Fruit fly (Drosophila melanogaster): Measurements from ENCODE around the gene Idgf1.

Idgf1 gene

dm6 chr2L:16435637-16436036 is 9.4 kb upstream of the Idgf1 start (continued):
- TF ChIP-seq svp (GFP tag) (peak; percentile 47), CG3032 (tag; optimal IDR thresholded peaks at IDR 0.05) (peak; percentile 26), CG16779 (tag; optimal IDR thresholded peaks at IDR 0.05) (no peak), Hr4 (GFP tag; optimal IDR thresholded peaks at IDR 0.05) (peak; percentile 30), dsx (GFP tag; optimal IDR thresholded peaks at IDR 0.05; ENCODE audit: poor library complexity, severe bottlenecking) (no peak), CG11294 (GFP tag; IDR thresholded peaks at IDR 0.05) (no peak), CG3919 (GFP tag; optimal IDR thresholded peaks at IDR 0.05) (peak; percentile 34), Ets96B (tag; optimal IDR thresholded peaks at IDR 0.05) (peak; percentile 8), Sox102F (GFP tag; optimal IDR thresholded peaks at IDR 0.05) (no peak), CG6792 (GFP tag; optimal IDR thresholded peaks at IDR 0.05) (no peak), CG8319 (GFP tag; optimal IDR thresholded peaks at IDR 0.05) (no peak), Eip93F (GFP tag; optimal IDR thresholded peaks at IDR 0.05) (no peak), Hr39 (GFP tag; optimal IDR thresholded peaks at IDR 0.05) (no peak)

dm6 chr2L:16437945-16438344 is 7.1 kb upstream of the Idgf1 start:
- TF ChIP-seq topi (GFP tag; optimal IDR thresholded peaks at IDR 0.05), result peak; percentile 35
- no peak for TF ChIP-seq CG9139 (GFP tag; optimal IDR thresholded peaks at IDR 0.05)
- TF ChIP-seq CG15336 (GFP tag; IDR thresholded peaks at IDR 0.05), result peak; percentile 70
- TF ChIP-seq Sox102F (GFP tag; optimal IDR thresholded peaks at IDR 0.05), result peak; percentile 38
- peak; percentile 65 for TF ChIP-seq CG3032 (tag; optimal IDR thresholded peaks at IDR 0.05)
- peak; percentile 70 for TF ChIP-seq OdsH (GFP tag; optimal IDR thresholded peaks at IDR 0.05)
- TF ChIP-seq CG10669 (GFP tag; optimal IDR thresholded peaks at IDR 0.05), result peak; percentile 61
- 0 out of 3 replicates have a peak, but pooled peaks have one; percentile 20 for TF ChIP-seq eg (GFP tag; IDR thresholded peaks at IDR 0.05)
- TF ChIP-seq Sox15 (GFP tag; optimal IDR thresholded peaks at IDR 0.05), result peak; percentile 53
- TF ChIP-seq Smox (GFP tag; optimal IDR thresholded peaks at IDR 0.05), result peak; percentile 71
- TF ChIP-seq fd85E (GFP tag; optimal IDR thresholded peaks at IDR 0.05), result no peak
- peak; percentile 48 for TF ChIP-seq CG11762 (GFP tag; optimal IDR thresholded peaks at IDR 0.05; ENCODE audit: insufficient read depth)
- TF ChIP-seq CG6808 (GFP tag; optimal IDR thresholded peaks at IDR 0.05), result peak; percentile 59
- TF ChIP-seq Blimp-1 (GFP tag; optimal IDR thresholded peaks at IDR 0.05), result no peak
- TF ChIP-seq CG11902 (GFP tag; optimal IDR thresholded peaks at IDR 0.05), result peak; percentile 11
- peak; percentile 17 for TF ChIP-seq CG8319 (GFP tag; optimal IDR thresholded peaks at IDR 0.05)
- peak; percentile 65 for TF ChIP-seq net (GFP tag; optimal IDR thresholded peaks at IDR 0.05)
- TF ChIP-seq Hr38 (GFP tag; optimal IDR thresholded peaks at IDR 0.05), result no peak
- peak; percentile 69 for TF ChIP-seq lz (GFP tag; optimal IDR thresholded peaks at IDR 0.05)
- peak; percentile 59 for TF ChIP-seq CG31627 (GFP tag; optimal IDR thresholded peaks at IDR 0.05)
- peak; percentile 84 for TF ChIP-seq svp (GFP tag)
- peak; percentile 77 for TF ChIP-seq Met (GFP tag; optimal IDR thresholded peaks at IDR 0.05)
- TF ChIP-seq salr (GFP tag; optimal IDR thresholded peaks at IDR 0.05), result peak in 1 of 2 experiments; percentile 63
- TF ChIP-seq esn (GFP tag; optimal IDR thresholded peaks at IDR 0.05), result peak; percentile 82
- peak; percentile 40 for TF ChIP-seq vri (GFP tag; optimal IDR thresholded peaks at IDR 0.05)
- TF ChIP-seq CG4318 (GFP tag; optimal IDR thresholded peaks at IDR 0.05), result peak; percentile 49
- peak; percentile 53 for TF ChIP-seq Lpt (GFP tag; optimal IDR thresholded peaks at IDR 0.05)
- TF ChIP-seq dsx (GFP tag; optimal IDR thresholded peaks at IDR 0.05; ENCODE audit: poor library complexity, severe bottlenecking), result peak; percentile 53
- TF ChIP-seq CG10631 (GFP tag; optimal IDR thresholded peaks at IDR 0.05), result peak; percentile 71
- TF ChIP-seq CG11294 (GFP tag; IDR thresholded peaks at IDR 0.05), result no peak
- TF ChIP-seq CG1621 (tag; optimal IDR thresholded peaks at IDR 0.05), result peak; percentile 36
- peak; percentile 93 for TF ChIP-seq Eip78C (GFP tag)
- TF ChIP-seq Eip75B (GFP tag; optimal IDR thresholded peaks at IDR 0.05), result peak; percentile 69
- TF ChIP-seq acj6 (GFP tag; optimal IDR thresholded peaks at IDR 0.05), result peak; percentile 69
- peak; percentile 64 for TF ChIP-seq Ets21C (GFP tag; optimal IDR thresholded peaks at IDR 0.05)
- peak; percentile 58 for TF ChIP-seq CG3919 (GFP tag; optimal IDR thresholded peaks at IDR 0.05)
- peak; percentile 77 for TF ChIP-seq CG8119 (GFP tag; IDR thresholded peaks at IDR 0.05)
- TF ChIP-seq achi (GFP tag; optimal IDR thresholded peaks at IDR 0.05), result peak; percentile 75
- TF ChIP-seq pdm3 (GFP tag; optimal IDR thresholded peaks at IDR 0.05), result peak; percentile 68
- TF ChIP-seq Eip93F (GFP tag; optimal IDR thresholded peaks at IDR 0.05), result no peak
- TF ChIP-seq Sox14 (GFP tag; optimal IDR thresholded peaks at IDR 0.05), result peak; percentile 70
- peak; percentile 36 for TF ChIP-seq CG6276 (GFP tag; optimal IDR thresholded peaks at IDR 0.05)
- TF ChIP-seq Hr4 (GFP tag; optimal IDR thresholded peaks at IDR 0.05), result peak; percentile 81
- peak; percentile 26 for TF ChIP-seq dac (GFP tag; optimal IDR thresholded peaks at IDR 0.05)
- peak; percentile 64 for TF ChIP-seq CG8632 (GFP tag; optimal IDR thresholded peaks at IDR 0.05)
